Worm (Caenorhabditis elegans) whole organism, L4/young adult: ENCODE results near the gene hlh-34.
A peak's percentile ranks its signal among the peaks of the same experiment; 100 is the strongest.

Experiments
- W03F9.2 ChIP-seq: fragments of 150-350 bp; optimal IDR thresholded peaks from 2 replicates; lab custom pipeline; 2014; ENCODE audit warnings: missing biosample characterization, missing genetic modification characterization
- dao-5 ChIP-seq: sonication (generic microtip); optimal IDR thresholded peaks from 2 replicates; lab custom pipeline; 2016; ENCODE audit warnings: missing genotype, missing genetic modification characterization, moderate library complexity, missing compliant biosample characterization
- him-1 ChIP-seq: sonication (generic microtip); optimal IDR thresholded peaks from 2 replicates; lab custom pipeline; 2016; ENCODE audit warnings: missing genotype, missing genetic modification reagents, missing genetic modification characterization, missing compliant biosample characterization

The hlh-34 gene

ce11 chrV:13666460-13666859, 40.7 kb downstream of the hlh-34 start:
- TF ChIP-seq W03F9.2 (tag; lab: Kevin White, UChicago) (no peak), him-1 (tag; lab: Kevin White, UChicago) (no peak), dao-5 (tag; lab: Kevin White, UChicago) (no peak)

ce11 chrV:13665089-13665488, 42.1 kb downstream of the hlh-34 start, which contains the start of gene rde-12:
TSS of gene rde-12 (plus strand) at chrV:13665389.
- TF ChIP-seq him-1 (tag; lab: Kevin White, UChicago): no peak
- TF ChIP-seq W03F9.2 (tag; lab: Kevin White, UChicago): no peak
- no peak for TF ChIP-seq dao-5 (tag; lab: Kevin White, UChicago)

ce11 chrV:13664340-13664916, 42.8 kb downstream of the hlh-34 start:
- TF ChIP-seq W03F9.2 (tag; lab: Kevin White, UChicago) (no peak), dao-5 (tag; lab: Kevin White, UChicago) (no peak), him-1 (tag; lab: Kevin White, UChicago) (no peak)

ce11 chrV:13660660-13661325, 46.4 kb downstream of the hlh-34 start, which contains the start of gene letm-1:
TSS of gene letm-1 (plus strand) at chrV:13661257.
- TF ChIP-seq him-1 (tag; lab: Kevin White, UChicago) (no peak), W03F9.2 (tag; lab: Kevin White, UChicago) (no peak), dao-5 (tag; lab: Kevin White, UChicago) (no peak)

- TF ChIP-seq W03F9.2 (tag; lab: Kevin White, UChicago) (peak; percentile 68), dao-5 (tag; lab: Kevin White, UChicago) (no peak)
Observed at ce11 chrV:13660115-13660514, 47.1 kb downstream of the hlh-34 start.

ce11 chrV:13659219-13659618, 48.0 kb downstream of the hlh-34 start:
- TF ChIP-seq W03F9.2 (tag; lab: Kevin White, UChicago): no peak
- TF ChIP-seq dao-5 (tag; lab: Kevin White, UChicago): no peak
- no peak for TF ChIP-seq him-1 (tag; lab: Kevin White, UChicago)

- no peak for TF ChIP-seq him-1 (tag; lab: Kevin White, UChicago)
- peak; percentile 28 for TF ChIP-seq W03F9.2 (tag; lab: Kevin White, UChicago)
Observed at ce11 chrV:13658577-13658976, 48.6 kb downstream of the hlh-34 start.

- TF ChIP-seq dao-5 (tag; lab: Kevin White, UChicago): no peak
- TF ChIP-seq W03F9.2 (tag; lab: Kevin White, UChicago): no peak
- no peak for TF ChIP-seq him-1 (tag; lab: Kevin White, UChicago)
Observed at ce11 chrV:13657841-13658338, 49.3 kb downstream of the hlh-34 start.

ce11 chrV:13657291-13657690, 49.9 kb downstream of the hlh-34 start:
- TF ChIP-seq W03F9.2 (tag; lab: Kevin White, UChicago) (peak; percentile 29), him-1 (tag; lab: Kevin White, UChicago) (no peak)

- TF ChIP-seq dao-5 (tag; lab: Kevin White, UChicago): no peak
- no peak for TF ChIP-seq him-1 (tag; lab: Kevin White, UChicago)
- TF ChIP-seq W03F9.2 (tag; lab: Kevin White, UChicago): no peak
Observed at ce11 chrV:13656346-13657254, 50.6 kb downstream of the hlh-34 start.
